Worm (Caenorhabditis elegans) whole organism, young adult: ENCODE measurements around the gene srh-303.

Source experiments
- C17E4.6 ChIP-seq: fragments of 200-800 bp; sonication (Bioruptor generic); IDR thresholded peaks from 2 replicates; pipeline ENCODE4 v1.3.6; 2022; ENCODE audit warnings: missing genetic modification reagents, missing genetic modification characterization, missing compliant biosample characterization
- F22D6.2 ChIP-seq: sonication (generic microtip); optimal IDR thresholded peaks from 2 replicates; lab custom pipeline; 2016; ENCODE audit warnings: mild to moderate bottlenecking, missing genetic modification characterization, missing compliant biosample characterization
- F39B2.1 ChIP-seq: fragments of 200-800 bp; sonication (Bioruptor generic); IDR thresholded peaks from 2 replicates; pipeline ENCODE4 v1.3.6; 2022; ENCODE audit warnings: missing genetic modification reagents, missing genetic modification characterization, missing compliant biosample characterization
- F49E8.2 ChIP-seq: sonication (generic microtip); optimal IDR thresholded peaks from 3 replicates; lab custom pipeline; 2017; ENCODE audit warnings: missing genetic modification characterization, mild to moderate bottlenecking, missing compliant biosample characterization, antibody characterized with exemption, moderate library complexity; ENCODE audit not compliant: insufficient read depth
- F57A8.1 ChIP-seq: fragments of 200-800 bp; sonication (Bioruptor generic); optimal IDR thresholded peaks from 2 replicates; lab custom pipeline; 2018; ENCODE audit warnings: mild to moderate bottlenecking, missing genetic modification characterization, moderate library complexity, missing compliant biosample characterization
- F57C9.4 ChIP-seq: sonication (generic microtip); optimal IDR thresholded peaks from 2 replicates; lab custom pipeline; 2017; ENCODE audit warnings: mild to moderate bottlenecking, missing genetic modification characterization, missing compliant biosample characterization
- ama-1 ChIP-seq, 3 experiments: fragments of 150-350 bp in 1 of 3; sonication (generic microtip) in 2 of 3; optimal IDR thresholded peaks; 2 replicates each; lab custom pipeline; 2014 to 2018; ENCODE audit warnings: missing biosample characterization in 2 of 3, missing genetic modification characterization in 2 of 3, missing genetic modification reagents in 2 of 3
- aptf-3 ChIP-seq: fragments of 200-800 bp; sonication (Bioruptor generic); IDR thresholded peaks from 2 replicates; pipeline ENCODE4 v1.3.6; 2022; ENCODE audit warnings: missing genetic modification characterization, missing compliant biosample characterization
- atf-7 ChIP-seq: sonication (generic microtip); optimal IDR thresholded peaks from 2 replicates; lab custom pipeline; 2017; ENCODE audit warnings: mild to moderate bottlenecking, missing genetic modification characterization, missing compliant biosample characterization
- attf-3 ChIP-seq: fragments of 200-800 bp; sonication (Bioruptor generic); conservative IDR thresholded peaks from 2 replicates; pipeline ENCODE4 v1.3.6; 2022; ENCODE audit warnings: missing genetic modification reagents, missing genetic modification characterization, missing compliant biosample characterization
- attf-6 ChIP-seq: fragments of 200-800 bp; sonication (Bioruptor generic); IDR thresholded peaks from 2 replicates; pipeline ENCODE4 v1.3.6; 2022; ENCODE audit warnings: missing genetic modification reagents, missing genetic modification characterization, missing compliant biosample characterization
- cebp-1 ChIP-seq, 2 experiments: fragments of 200-800 bp in 1 of 2; sonication (Bioruptor generic) in 1 of 2; sonication (generic microtip) in 1 of 2; IDR thresholded peaks in 1 of 2; optimal IDR thresholded peaks in 1 of 2; 2 replicates each; pipeline versions ENCODE4 v1.3.6 to Lab custom; 2017 to 2022; ENCODE audit warnings: missing compliant biosample characterization in 2 of 2, missing genetic modification characterization in 2 of 2, mild to moderate bottlenecking in 1 of 2, missing genetic modification reagents in 1 of 2, moderate library complexity in 1 of 2
- ceh-100 ChIP-seq: fragments of 200-800 bp; sonication (Bioruptor generic); IDR thresholded peaks from 2 replicates; pipeline ENCODE4 v1.3.6; 2022; ENCODE audit warnings: missing genetic modification reagents, missing genetic modification characterization, missing compliant biosample characterization
- ceh-40 ChIP-seq: fragments of 200-800 bp; sonication (Bioruptor generic); IDR thresholded peaks from 2 replicates; pipeline ENCODE4 v1.3.6; 2022; ENCODE audit warnings: missing genetic modification characterization, missing compliant biosample characterization
- ceh-79 ChIP-seq: sonication (generic microtip); optimal IDR thresholded peaks from 2 replicates; lab custom pipeline; 2017; ENCODE audit warnings: mild to moderate bottlenecking, missing genetic modification characterization, missing compliant biosample characterization
- die-1 ChIP-seq: sonication (generic microtip); optimal IDR thresholded peaks from 2 replicates; lab custom pipeline; 2016; ENCODE audit warnings: missing genotype, mild to moderate bottlenecking, missing genetic modification characterization, missing compliant biosample characterization
- dox-1 ChIP-seq: fragments of 200-800 bp; sonication (Bioruptor generic); IDR thresholded peaks from 2 replicates; pipeline ENCODE4 v1.3.6; 2022; ENCODE audit warnings: missing genetic modification reagents, missing genetic modification characterization, missing compliant biosample characterization
- dpff-1 ChIP-seq: sonication (generic microtip); optimal IDR thresholded peaks from 2 replicates; lab custom pipeline; 2017; ENCODE audit warnings: mild to moderate bottlenecking, missing genetic modification characterization, missing compliant biosample characterization
- egrh-3 ChIP-seq: fragments of 200-800 bp; sonication (Bioruptor generic); IDR thresholded peaks from 2 replicates; pipeline ENCODE4 v1.3.6; 2022; ENCODE audit warnings: missing genetic modification reagents, missing genetic modification characterization, missing compliant biosample characterization
- ekl-4 ChIP-seq: fragments of 200-800 bp; sonication (Bioruptor generic); IDR thresholded peaks from 2 replicates; pipeline ENCODE4 v1.3.6; 2022; ENCODE audit warnings: missing genetic modification reagents, missing genetic modification characterization, missing compliant biosample characterization
- fkh-3 ChIP-seq: sonication (generic microtip); optimal IDR thresholded peaks from 2 replicates; lab custom pipeline; 2016; ENCODE audit warnings: mild to moderate bottlenecking, missing genetic modification characterization, missing compliant biosample characterization
- hrde-1 ChIP-seq: sonication (generic microtip); optimal IDR thresholded peaks from 2 replicates; lab custom pipeline; 2016; ENCODE audit warnings: missing genetic modification characterization, mild to moderate bottlenecking, missing compliant biosample characterization, moderate library complexity, missing genotype, missing genetic modification reagents, borderline replicate concordance
- lag-1 ChIP-seq: fragments of 200-800 bp; sonication (Bioruptor generic); IDR thresholded peaks from 2 replicates; pipeline ENCODE4 v1.3.6; 2022; ENCODE audit warnings: missing genetic modification reagents, missing genetic modification characterization, missing compliant biosample characterization
- lin-40 ChIP-seq: sonication (generic microtip); optimal IDR thresholded peaks from 2 replicates; lab custom pipeline; 2016; ENCODE audit warnings: missing genetic modification characterization, mild to moderate bottlenecking, missing compliant biosample characterization, missing genotype, missing genetic modification reagents
- lin-54 ChIP-seq: fragments of 200-800 bp; sonication (Bioruptor generic); optimal IDR thresholded peaks from 2 replicates; lab custom pipeline; 2018; ENCODE audit warnings: mild to moderate bottlenecking, missing genetic modification characterization, missing compliant biosample characterization
- lsy-27 ChIP-seq: sonication (generic microtip); optimal IDR thresholded peaks from 2 replicates; lab custom pipeline; 2017; ENCODE audit warnings: missing genetic modification characterization, mild to moderate bottlenecking, missing compliant biosample characterization, antibody characterized with exemption, missing genotype, borderline replicate concordance; ENCODE audit not compliant: insufficient read depth
- madf-3 ChIP-seq: fragments of 200-800 bp; sonication (Bioruptor generic); IDR thresholded peaks from 2 replicates; pipeline ENCODE4 v1.3.6; 2022; ENCODE audit warnings: missing genetic modification reagents, missing genetic modification characterization, missing compliant biosample characterization
- nfya-1 ChIP-seq: sonication (generic microtip); optimal IDR thresholded peaks from 2 replicates; lab custom pipeline; 2017; ENCODE audit warnings: antibody characterized with exemption, missing compliant biosample characterization, missing genetic modification characterization, borderline replicate concordance; ENCODE audit not compliant: insufficient read depth
- nfyb-1 ChIP-seq: fragments of 200-800 bp; sonication (Bioruptor generic); IDR thresholded peaks from 2 replicates; pipeline ENCODE4 v1.3.6; 2022; ENCODE audit warnings: missing genetic modification reagents, missing genetic modification characterization, missing compliant biosample characterization
- nhr-120 ChIP-seq: fragments of 200-800 bp; sonication (Bioruptor generic); IDR thresholded peaks from 2 replicates; pipeline ENCODE4 v1.3.6; 2022; ENCODE audit warnings: missing genetic modification characterization, missing compliant biosample characterization
- pbrm-1 ChIP-seq: fragments of 200-800 bp; sonication (Bioruptor generic); IDR thresholded peaks from 2 replicates; pipeline ENCODE4 v1.3.6; 2022; ENCODE audit warnings: missing genetic modification reagents, missing genetic modification characterization, missing compliant biosample characterization
- rcor-1 ChIP-seq: fragments of 200-800 bp; sonication (Bioruptor generic); IDR thresholded peaks from 2 replicates; pipeline ENCODE4 v1.3.6; 2022; ENCODE audit warnings: missing genetic modification reagents, missing genetic modification characterization, missing compliant biosample characterization
- repo-1 ChIP-seq: sonication (generic microtip); optimal IDR thresholded peaks from 2 replicates; lab custom pipeline; 2017; ENCODE audit warnings: mild to moderate bottlenecking, missing genetic modification characterization, missing compliant biosample characterization
- rpc-1 ChIP-seq, 2 experiments: fragments of 150-350 bp in 1 of 2; sonication (generic microtip) in 1 of 2; optimal IDR thresholded peaks; 2 replicates each; lab custom pipeline; 2014 to 2018; ENCODE audit warnings: missing biosample characterization in 1 of 2, missing genetic modification characterization in 1 of 2, missing genetic modification reagents in 1 of 2, missing genotype in 1 of 2
- snpc-1.1 ChIP-seq: sonication (generic microtip); optimal IDR thresholded peaks from 2 replicates; lab custom pipeline; 2017; ENCODE audit warnings: missing genetic modification characterization, mild to moderate bottlenecking, missing compliant biosample characterization, antibody characterized with exemption, moderate library complexity, missing genotype, missing genetic modification reagents; ENCODE audit not compliant: insufficient read depth
- tlf-1 ChIP-seq: fragments of 200-800 bp; sonication (Bioruptor generic); optimal IDR thresholded peaks from 2 replicates; lab custom pipeline; 2018; ENCODE audit warnings: mild to moderate bottlenecking, missing genetic modification characterization, missing compliant biosample characterization
- zfh-2 ChIP-seq: fragments of 200-800 bp; sonication (Bioruptor generic); conservative IDR thresholded peaks from 2 replicates; pipeline ENCODE4 v1.3.6; 2022; ENCODE audit warnings: missing genetic modification reagents, missing genetic modification characterization, missing compliant biosample characterization
- ztf-26 ChIP-seq: sonication (generic microtip); optimal IDR thresholded peaks from 2 replicates; lab custom pipeline; 2017; ENCODE audit warnings: missing genetic modification characterization, missing compliant biosample characterization
- ztf-28 ChIP-seq: fragments of 200-800 bp; sonication (Bioruptor generic); IDR thresholded peaks from 2 replicates; pipeline ENCODE4 v1.3.6; 2022; ENCODE audit warnings: missing genetic modification reagents, missing genetic modification characterization, missing compliant biosample characterization
- ztf-3 ChIP-seq: fragments of 200-800 bp; sonication (Bioruptor generic); optimal IDR thresholded peaks from 2 replicates; lab custom pipeline; 2018; ENCODE audit warnings: mild to moderate bottlenecking, missing genetic modification characterization, missing compliant biosample characterization

Gene srh-303

DNA sequence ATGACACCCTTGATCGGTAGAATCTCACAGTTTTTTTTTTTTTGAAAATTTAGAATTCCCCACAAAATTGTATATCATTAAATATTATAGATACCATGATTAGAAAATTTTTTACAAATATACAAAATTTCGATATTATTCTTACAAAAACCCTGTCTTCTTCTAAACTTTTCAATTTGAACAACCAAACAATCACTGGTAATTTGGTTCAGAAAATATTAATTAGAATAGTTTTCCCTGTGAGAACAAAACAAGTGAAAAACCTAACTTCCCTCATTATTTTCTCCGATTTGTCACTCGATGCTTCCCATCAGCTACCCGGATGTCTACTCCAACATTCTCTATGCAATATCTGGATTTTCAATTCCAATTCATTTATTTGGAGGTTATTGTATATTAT is 21.4 kb upstream of the srh-303 start, which contains the start of gene srh-296:
Gene srh-296 (plus strand): TSS at position 301 of the 400 bp plus-strand sequence.
- TF ChIP-seq lin-40 (tag; lab: Kevin White, UChicago) (no peak), hrde-1 (no peak), C17E4.6 (GFP tag; lab: Robert Waterston, UW) (no peak), ceh-79 (tag; lab: Kevin White, UChicago) (no peak), ceh-100 (no peak), lin-54 (GFP tag; lab: Kevin White, UChicago) (no peak), lag-1 (GFP tag; lab: Robert Waterston, UW) (no peak), F49E8.2 (tag; lab: Kevin White, UChicago) (no peak), nfyb-1 (no peak), dpff-1 (tag; lab: Kevin White, UChicago) (no peak)

DNA sequence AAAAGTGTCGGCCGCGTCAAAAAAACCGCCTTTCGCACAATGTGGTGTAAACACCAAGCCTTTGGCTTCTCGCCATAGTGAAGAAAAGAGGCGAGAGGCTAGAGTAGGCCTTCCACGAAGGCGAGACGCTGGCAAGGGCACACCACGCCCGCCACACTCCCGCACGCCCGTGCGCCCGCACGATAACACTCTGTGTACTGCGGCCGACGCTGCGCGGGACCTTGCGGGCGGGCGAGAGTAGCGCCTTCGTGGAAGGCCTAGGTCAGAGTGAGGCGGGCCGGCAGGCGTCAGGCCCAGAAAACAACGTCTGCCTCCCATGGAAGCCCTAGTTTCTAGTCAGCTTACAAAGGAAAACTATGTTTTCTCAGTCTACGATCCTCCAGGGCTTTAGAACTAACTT is 19.3 kb upstream of the srh-303 start:
- TF ChIP-seq nhr-120 (GFP tag; lab: Robert Waterston, UW) (0 out of 2 replicates have a peak, but pooled peaks have one; percentile 27), zfh-2 (peak; percentile 94), egrh-3 (GFP tag; lab: Robert Waterston, UW) (peak; percentile 82; the same call in 1 of the 2 replicates), dox-1 (0 out of 2 replicates have a peak, but pooled peaks have one; percentile 11), atf-7 (no peak), tlf-1 (GFP tag; lab: Kevin White, UChicago) (no peak), F39B2.1 (GFP tag; lab: Robert Waterston, UW) (0 out of 2 replicates have a peak, but pooled peaks have one; percentile 33), madf-3 (GFP tag; lab: Robert Waterston, UW) (0 out of 2 replicates have a peak, but pooled peaks have one; percentile 43), repo-1 (tag; lab: Kevin White, UChicago) (no peak), ceh-40 (GFP tag; lab: Robert Waterston, UW) (no peak), ztf-28 (GFP tag; lab: Robert Waterston, UW) (no peak)

DNA sequence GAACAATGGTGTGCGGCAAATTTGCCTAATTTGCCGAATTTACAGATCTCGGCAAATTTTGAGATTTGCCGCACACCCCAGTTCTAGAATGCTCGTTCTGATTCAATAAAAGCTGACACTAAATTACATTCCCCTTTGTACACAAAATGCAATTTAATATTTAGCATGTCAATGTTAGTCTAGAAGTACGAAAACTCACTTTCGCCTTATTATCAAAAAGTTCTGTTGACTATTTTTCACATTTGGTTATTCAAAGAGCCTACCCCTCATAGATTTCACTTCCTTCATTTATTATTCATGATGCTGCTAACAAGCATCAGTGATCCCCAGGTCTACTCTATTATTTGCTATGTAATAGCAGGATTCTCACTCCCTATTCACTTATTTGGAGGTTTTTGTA is 12.9 kb upstream of the srh-303 start, which contains the start of gene srh-298:
Gene srh-298 (plus strand): TSS at position 301 of the 400 bp plus-strand sequence.
- TF ChIP-seq dpff-1 (tag; lab: Kevin White, UChicago) (no peak), aptf-3 (GFP tag; lab: Robert Waterston, UW) (no peak), fkh-3 (tag; lab: Kevin White, UChicago) (no peak), rcor-1 (GFP tag; lab: Robert Waterston, UW) (no peak), die-1 (no peak), pbrm-1 (GFP tag; lab: Robert Waterston, UW) (no peak), lag-1 (GFP tag; lab: Robert Waterston, UW) (no peak), ekl-4 (GFP tag; lab: Robert Waterston, UW) (no peak), ama-1 (optimal IDR thresholded peaks at IDR 0.05; lab: Kevin White, UChicago) (no peak), ama-1 (GFP tag; optimal IDR thresholded peaks at IDR 0.05; lab: Kevin White, UChicago) (no peak)

DNA sequence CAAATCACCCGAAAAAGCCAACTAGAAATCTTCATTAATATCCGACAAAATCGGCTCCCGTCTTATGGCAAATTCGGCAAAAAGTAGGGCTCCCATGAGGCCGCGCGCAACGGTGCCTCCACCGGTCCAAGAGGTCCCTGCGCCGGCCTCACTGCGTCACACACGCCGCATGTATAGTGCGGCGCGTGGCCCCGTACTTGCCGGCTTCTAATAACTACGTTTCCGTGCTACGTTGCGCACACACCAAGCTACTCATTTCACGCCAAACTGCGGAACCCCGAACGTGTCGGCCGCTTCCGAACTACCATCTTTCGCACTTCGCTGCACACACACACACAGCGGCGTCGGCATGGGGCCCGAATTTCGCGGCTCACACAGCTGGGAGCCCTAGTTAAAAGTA is 11.7 kb upstream of the srh-303 start:
- TF ChIP-seq snpc-1.1 (no peak), F57A8.1 (GFP tag; lab: Kevin White, UChicago) (no peak), pbrm-1 (GFP tag; lab: Robert Waterston, UW) (0 out of 2 replicates have a peak, but pooled peaks have one; percentile 33), ztf-3 (GFP tag; lab: Kevin White, UChicago) (no peak), ztf-26 (tag; lab: Kevin White, UChicago) (no peak), lsy-27 (tag; lab: Kevin White, UChicago) (no peak), egrh-3 (GFP tag; lab: Robert Waterston, UW) (peak; percentile 45; the same call in 1 of the 2 replicates), attf-6 (GFP tag; lab: Robert Waterston, UW) (no peak), attf-3 (GFP tag; lab: Robert Waterston, UW) (no peak), F57C9.4 (tag; lab: Kevin White, UChicago) (no peak), cebp-1 (GFP tag; IDR thresholded peaks at IDR 0.05; lab: Robert Waterston, UW) (no peak), cebp-1 (tag; optimal IDR thresholded peaks at IDR 0.05; lab: Kevin White, UChicago) (no peak), zfh-2 (peak; percentile 80), nfya-1 (no peak), F22D6.2 (tag; lab: Kevin White, UChicago) (no peak), rpc-1 (optimal IDR thresholded peaks at IDR 0.05; lab: Kevin White, UChicago) (no peak), rpc-1 (tag; optimal IDR thresholded peaks at IDR 0.05; lab: Kevin White, UChicago) (no peak)
